Worm (Caenorhabditis elegans) whole organism, L1 larva: Measurements from ENCODE around the gene C12D5.10.

Experiments
- C04F5.9 ChIP-seq: sonication (generic microtip); optimal IDR thresholded peaks from 2 replicates; lab custom pipeline; 2016; ENCODE audit warnings: missing genetic modification characterization, missing compliant biosample characterization
- C16A3.4 ChIP-seq: fragments of 150-350 bp; optimal IDR thresholded peaks from 2 replicates; lab custom pipeline; 2014; ENCODE audit warnings: missing biosample characterization, missing genetic modification characterization
- F16B12.6 ChIP-seq: fragments of 150-350 bp; optimal IDR thresholded peaks from 2 replicates; lab custom pipeline; 2014; ENCODE audit warnings: missing biosample characterization, missing genetic modification characterization
- aly-2 ChIP-seq: fragments of 150-350 bp; optimal IDR thresholded peaks from 2 replicates; lab custom pipeline; 2014; ENCODE audit warnings: missing biosample characterization, missing genetic modification characterization
- ama-1 ChIP-seq: fragments of 150-350 bp; optimal IDR thresholded peaks from 2 replicates; lab custom pipeline; 2014
- ceh-63 ChIP-seq: fragments of 200-800 bp; sonication (Bioruptor generic); optimal IDR thresholded peaks from 2 replicates; lab custom pipeline; 2018; ENCODE audit warnings: mild to moderate bottlenecking, missing genetic modification characterization, missing compliant biosample characterization
- ceh-8 ChIP-seq: fragments of 200-800 bp; sonication (Bioruptor generic); optimal IDR thresholded peaks from 2 replicates; lab custom pipeline; 2018; ENCODE audit warnings: mild to moderate bottlenecking, missing genetic modification characterization, moderate library complexity, missing compliant biosample characterization
- ceh-82 ChIP-seq, 3 experiments: fragments of 150-350 bp in 1 of 3; sonication (generic microtip) in 2 of 3; optimal IDR thresholded peaks; 2 replicates each; lab custom pipeline; 2014 to 2017; ENCODE audit warnings: missing biosample characterization in 3 of 3, missing genetic modification characterization in 3 of 3
- ceh-90 ChIP-seq: sonication (generic microtip); optimal IDR thresholded peaks from 2 replicates; lab custom pipeline; 2016; ENCODE audit warnings: missing genetic modification characterization, missing compliant biosample characterization
- ces-1 ChIP-seq: fragments of 150-350 bp; optimal IDR thresholded peaks from 2 replicates; lab custom pipeline; 2014; ENCODE audit warnings: missing biosample characterization, missing genetic modification reagents, missing genetic modification characterization
- dpl-1 ChIP-seq, 3 experiments: fragments of 150-350 bp in 2 of 3; sonication (generic microtip) in 1 of 3; optimal IDR thresholded peaks; 2 replicates each; lab custom pipeline; 2014 to 2017; ENCODE audit warnings: missing biosample characterization in 3 of 3, missing genetic modification characterization in 3 of 3, missing genetic modification reagents in 3 of 3
- egl-13 ChIP-seq: sonication (generic microtip); optimal IDR thresholded peaks from 2 replicates; lab custom pipeline; 2016; ENCODE audit warnings: missing genotype, missing genetic modification reagents, missing genetic modification characterization, missing compliant biosample characterization
- elt-3 ChIP-seq, 6 experiments: fragments of 150-350 bp in 1 of 6; sonication (generic microtip); optimal IDR thresholded peaks; 2 replicates each; lab custom pipeline; 2017 to 2018; ENCODE audit warnings: missing biosample characterization in 6 of 6, missing genetic modification characterization in 6 of 6, inconsistent platforms in 1 of 6
- ets-5 ChIP-seq: fragments of 200-800 bp; sonication (Bioruptor generic); IDR thresholded peaks from 2 replicates; pipeline ENCODE4 v1.3.6; 2022; ENCODE audit warnings: missing genetic modification characterization, missing compliant biosample characterization
- fkh-10 ChIP-seq: sonication (generic microtip); optimal IDR thresholded peaks from 2 replicates; lab custom pipeline; 2017; ENCODE audit warnings: missing biosample characterization, missing genetic modification reagents, missing genetic modification characterization
- fkh-4 ChIP-seq: sonication (generic microtip); optimal IDR thresholded peaks from 2 replicates; lab custom pipeline; 2016; ENCODE audit warnings: missing compliant biosample characterization, missing genetic modification characterization, borderline replicate concordance
- fkh-8 ChIP-seq: sonication (generic microtip); optimal IDR thresholded peaks from 2 replicates; lab custom pipeline; 2016; ENCODE audit warnings: mild to moderate bottlenecking, missing genetic modification characterization, missing compliant biosample characterization
- grh-1 ChIP-seq: fragments of 200-800 bp; sonication (Bioruptor generic); IDR thresholded peaks from 2 replicates; pipeline ENCODE4 v1.3.6; 2022; ENCODE audit warnings: missing genetic modification reagents, missing genetic modification characterization, missing compliant biosample characterization
- hlh-4 ChIP-seq: sonication (generic microtip); optimal IDR thresholded peaks from 2 replicates; lab custom pipeline; 2016; ENCODE audit warnings: mild to moderate bottlenecking, missing genetic modification characterization, missing compliant biosample characterization
- irx-1 ChIP-seq: sonication (generic microtip); optimal IDR thresholded peaks from 2 replicates; lab custom pipeline; 2016; ENCODE audit warnings: missing genetic modification characterization, missing compliant biosample characterization
- isw-1 ChIP-seq: fragments of 200-800 bp; sonication (Bioruptor generic); IDR thresholded peaks from 2 replicates; pipeline ENCODE4 v1.3.6; 2022; ENCODE audit warnings: missing genetic modification characterization, missing compliant biosample characterization
- lin-14 ChIP-seq: fragments of 200-800 bp; sonication (Bioruptor generic); optimal IDR thresholded peaks from 2 replicates; lab custom pipeline; 2018; ENCODE audit warnings: mild to moderate bottlenecking, missing genetic modification characterization, moderate library complexity, missing compliant biosample characterization
- lir-3 ChIP-seq: sonication (generic microtip); optimal IDR thresholded peaks from 2 replicates; lab custom pipeline; 2016; ENCODE audit warnings: mild to moderate bottlenecking, missing genetic modification characterization, moderate library complexity, missing compliant biosample characterization; ENCODE audit not compliant: poor library complexity
- mef-2 ChIP-seq: fragments of 150-350 bp; optimal IDR thresholded peaks from 2 replicates; lab custom pipeline; 2014; ENCODE audit warnings: missing biosample characterization, missing genetic modification characterization
- nhr-11 ChIP-seq: fragments of 150-350 bp; optimal IDR thresholded peaks from 2 replicates; lab custom pipeline; 2014; ENCODE audit warnings: missing biosample characterization, missing genetic modification characterization
- nhr-19 ChIP-seq: fragments of 200-800 bp; sonication (Bioruptor generic); conservative IDR thresholded peaks from 2 replicates; pipeline ENCODE4 v1.3.6; 2022; ENCODE audit warnings: missing genetic modification characterization, missing compliant biosample characterization
- nhr-20 ChIP-seq: sonication (generic microtip); optimal IDR thresholded peaks from 2 replicates; lab custom pipeline; 2016; ENCODE audit warnings: mild to moderate bottlenecking, missing genetic modification characterization, missing compliant biosample characterization
- nhr-237 ChIP-seq: fragments of 150-350 bp; optimal IDR thresholded peaks from 2 replicates; lab custom pipeline; 2014; ENCODE audit warnings: missing biosample characterization, missing genetic modification characterization
- nhr-28 ChIP-seq: fragments of 150-350 bp; optimal IDR thresholded peaks from 2 replicates; lab custom pipeline; 2014; ENCODE audit warnings: missing biosample characterization, missing genetic modification characterization
- nhr-47 ChIP-seq: sonication (generic microtip); optimal IDR thresholded peaks from 2 replicates; lab custom pipeline; 2016; ENCODE audit warnings: mild to moderate bottlenecking, missing genetic modification characterization, moderate library complexity, missing compliant biosample characterization
- nhr-84 ChIP-seq: sonication (generic microtip); optimal IDR thresholded peaks from 2 replicates; lab custom pipeline; 2017; ENCODE audit warnings: missing biosample characterization, missing genetic modification characterization
- snu-23 ChIP-seq: sonication (generic microtip); optimal IDR thresholded peaks from 2 replicates; lab custom pipeline; 2016; ENCODE audit warnings: missing genetic modification characterization, missing compliant biosample characterization
- sptf-1 ChIP-seq: fragments of 150-350 bp; optimal IDR thresholded peaks from 2 replicates; lab custom pipeline; 2014; ENCODE audit warnings: missing biosample characterization, missing genetic modification characterization
- sup-37 ChIP-seq: fragments of 200-800 bp; sonication (Bioruptor generic); optimal IDR thresholded peaks from 2 replicates; lab custom pipeline; 2018; ENCODE audit warnings: mild to moderate bottlenecking, missing genetic modification characterization, missing compliant biosample characterization
- unc-86 ChIP-seq: sonication (generic microtip); optimal IDR thresholded peaks from 2 replicates; lab custom pipeline; 2016; ENCODE audit warnings: missing genetic modification characterization, missing compliant biosample characterization
- xbp-1 ChIP-seq: sonication (generic microtip); optimal IDR thresholded peaks from 2 replicates; lab custom pipeline; 2016; ENCODE audit warnings: missing genetic modification characterization, missing compliant biosample characterization
- ztf-4 ChIP-seq: fragments of 150-350 bp; optimal IDR thresholded peaks from 2 replicates; lab custom pipeline; 2014; ENCODE audit warnings: missing biosample characterization, missing genetic modification characterization

Gene C12D5.10

DNA sequence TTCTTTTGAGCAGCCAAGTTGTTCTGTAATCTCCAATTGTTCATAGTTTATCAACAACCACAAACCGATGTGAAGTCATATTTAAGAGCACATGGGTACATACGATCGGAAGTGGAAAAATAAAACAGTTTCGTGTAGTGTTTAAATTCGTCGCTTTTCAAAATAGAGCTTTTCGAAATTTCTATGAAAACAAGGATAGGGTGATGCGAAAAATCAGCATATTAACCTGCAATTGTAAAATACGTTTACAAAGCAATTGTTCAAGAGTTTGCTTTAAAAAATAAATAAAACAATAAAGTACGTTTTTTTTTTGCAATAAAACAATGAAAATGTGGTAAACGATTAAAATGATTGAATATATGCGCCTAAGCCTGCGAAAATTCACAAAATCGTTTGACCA, 28.7 kb upstream of the C12D5.10 start, which contains the start of gene ZK105.14:
Gene ZK105.14 (minus strand): TSS at position 101 of the 400 bp plus-strand sequence.
- TF ChIP-seq nhr-47 (tag; lab: Kevin White, UChicago) (no peak), C04F5.9 (tag; lab: Kevin White, UChicago) (no peak), isw-1 (no peak), egl-13 (tag; lab: Kevin White, UChicago) (no peak), sup-37 (GFP tag; lab: Kevin White, UChicago) (no peak), nhr-11 (tag; lab: Kevin White, UChicago) (no peak), fkh-4 (tag; lab: Kevin White, UChicago) (no peak), grh-1 (GFP tag; lab: Robert Waterston, UW) (no peak), snu-23 (GFP tag; lab: Kevin White, UChicago) (no peak), ets-5 (GFP tag; lab: Robert Waterston, UW) (no peak), F16B12.6 (tag; lab: Kevin White, UChicago) (no peak), ceh-82 (tag; optimal IDR thresholded peaks at IDR 0.05; lab: Kevin White, UChicago) (no peak), dpl-1 (GFP tag; optimal IDR thresholded peaks at IDR 0.05; lab: Kevin White, UChicago) (no peak), unc-86 (no peak), fkh-8 (tag; lab: Kevin White, UChicago) (no peak), ceh-63 (GFP tag; lab: Kevin White, UChicago) (no peak)

DNA sequence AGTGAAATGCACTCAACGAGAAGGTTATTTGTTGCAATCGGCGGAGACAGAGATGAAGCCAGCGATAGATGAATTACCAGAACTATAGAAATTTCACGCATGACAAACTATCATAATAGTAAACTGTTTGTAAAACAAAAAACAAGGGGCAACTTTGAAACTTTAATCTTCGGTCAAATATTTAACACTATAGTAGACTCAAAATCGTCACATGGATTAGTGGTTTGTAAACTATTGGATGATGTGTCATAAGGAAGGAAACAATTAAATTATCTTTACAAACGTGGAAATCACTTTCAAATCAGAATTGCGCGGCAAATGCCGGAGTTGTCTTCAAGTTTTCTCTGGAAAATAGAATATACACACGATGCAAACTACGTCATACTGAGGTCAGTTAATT, 24.3 kb upstream of the C12D5.10 start, which contains the start of gene ZK105.5:
Gene ZK105.5 (minus strand): TSS at position 101 of the 400 bp plus-strand sequence.
- no peak for TF ChIP-seq nhr-11 (tag; lab: Kevin White, UChicago)
- no peak for TF ChIP-seq aly-2
- no peak for TF ChIP-seq isw-1
- TF ChIP-seq irx-1 (tag; lab: Kevin White, UChicago): no peak
- no peak for TF ChIP-seq mef-2 (tag; lab: Kevin White, UChicago)
- no peak for TF ChIP-seq ces-1 (GFP tag; lab: Kevin White, UChicago)
- TF ChIP-seq, all 84 proteins: peak for 0

DNA sequence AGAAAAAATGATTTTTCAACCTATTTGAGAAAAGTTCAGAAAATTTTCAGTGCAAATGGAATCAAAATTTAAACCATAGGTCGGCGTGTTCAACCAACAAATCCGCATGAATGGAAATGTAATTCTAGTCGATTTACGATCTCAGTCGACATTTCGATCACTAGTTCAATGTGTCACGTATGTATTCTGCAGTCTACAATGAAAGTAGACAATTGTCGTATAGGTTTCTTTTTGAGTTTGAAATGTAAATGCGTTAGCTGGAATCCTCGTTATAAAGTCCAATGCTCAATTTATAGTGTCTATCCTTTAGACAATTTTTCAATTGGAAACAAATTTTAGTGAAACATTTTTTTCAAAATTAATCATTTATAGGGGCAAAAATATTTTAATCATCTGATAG, 22.7 kb upstream of the C12D5.10 start, which contains the start of gene ZK105.12:
Gene ZK105.12 (minus strand): TSS at position 101 of the 400 bp plus-strand sequence.
- TF ChIP-seq nhr-84 (tag; lab: Kevin White, UChicago): no peak
- TF ChIP-seq sptf-1 (tag; lab: Kevin White, UChicago): no peak
- no peak for TF ChIP-seq unc-86
- TF ChIP-seq ceh-90 (tag; lab: Kevin White, UChicago): no peak
- no peak for TF ChIP-seq lir-3
- TF ChIP-seq nhr-20 (tag; lab: Kevin White, UChicago): no peak
- no peak for TF ChIP-seq hlh-4 (tag; lab: Kevin White, UChicago)
- TF ChIP-seq fkh-10 (GFP tag; lab: Kevin White, UChicago): no peak
- TF ChIP-seq, all 84 proteins: peak for 0

ce11 chrV:7713691-7714090, 20.4 kb upstream of the C12D5.10 start, which contains the start of gene ZK105.1:
Gene ZK105.1 (plus strand): TSS chrV:7713991.
- TF ChIP-seq lin-14 (GFP tag; lab: Kevin White, UChicago) (no peak), xbp-1 (no peak), nhr-28 (tag; lab: Kevin White, UChicago) (no peak), irx-1 (tag; lab: Kevin White, UChicago) (no peak), grh-1 (GFP tag; lab: Robert Waterston, UW) (no peak), C16A3.4 (tag; lab: Kevin White, UChicago) (no peak), ceh-8 (GFP tag; lab: Kevin White, UChicago) (no peak), elt-3 (tag; optimal IDR thresholded peaks at IDR 0.05; lab: Kevin White, UChicago) (no peak), nhr-19 (GFP tag; lab: Robert Waterston, UW) (no peak)
- TF ChIP-seq, all 84 proteins: peak for 0

DNA sequence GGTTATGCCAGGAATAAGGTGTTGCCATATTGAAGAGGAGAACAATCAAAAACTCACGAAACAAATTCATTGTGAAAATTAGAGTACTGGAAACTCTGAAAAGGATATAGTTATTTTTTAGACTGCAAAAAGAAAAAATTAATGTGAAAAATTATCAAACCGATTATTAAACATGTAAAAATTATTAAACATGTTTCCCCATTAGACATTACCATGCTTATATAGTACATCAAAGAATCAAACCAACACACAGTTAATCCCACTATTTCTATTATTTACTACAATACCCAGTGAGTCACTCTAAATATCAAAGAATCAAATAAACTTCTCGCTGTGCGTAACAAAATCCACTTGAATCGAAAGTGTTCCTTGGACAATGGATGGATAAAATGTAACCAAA, 19.8 kb upstream of the C12D5.10 start, which contains the start of gene ZK105.13:
Gene ZK105.13 (minus strand): TSS at position 101 of the 400 bp plus-strand sequence.
- TF ChIP-seq ama-1 (lab: Kevin White, UChicago): no peak
- TF ChIP-seq ceh-8 (GFP tag; lab: Kevin White, UChicago): no peak
- no peak for TF ChIP-seq nhr-237 (tag; lab: Kevin White, UChicago)
- no peak for TF ChIP-seq ceh-82 (tag; optimal IDR thresholded peaks at IDR 0.05; lab: Kevin White, UChicago)
- no peak for TF ChIP-seq ztf-4 (tag; lab: Kevin White, UChicago)
